Fruit fly (Drosophila melanogaster): ENCODE data around the gene CG13727.
A peak's percentile ranks its signal among the peaks of the same experiment; 100 is the strongest.

DNA sequence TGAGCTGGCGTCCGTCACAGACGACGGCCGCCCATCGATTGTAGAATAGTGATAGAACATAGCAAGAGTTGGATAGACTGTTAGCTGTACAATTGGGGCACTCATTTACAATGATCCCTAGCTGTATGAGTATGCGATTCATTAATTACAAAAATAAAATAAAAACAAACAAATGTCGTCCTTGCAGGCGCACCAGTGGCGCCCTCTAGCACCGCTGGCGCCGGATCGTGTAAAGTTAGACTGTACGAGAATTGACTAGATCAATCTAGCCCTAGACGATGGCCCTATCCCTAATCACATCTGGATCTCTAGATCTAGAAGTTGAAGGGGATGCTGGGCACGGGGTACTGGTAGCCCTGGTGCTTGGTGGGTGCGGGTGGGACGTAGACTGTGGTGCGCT is 42.6 kb upstream of the CG13727 start:
- no peak for TF ChIP-seq CG8478 (optimal IDR thresholded peaks at IDR 0.05)
- TF ChIP-seq CTCF (optimal IDR thresholded peaks at IDR 0.05): peak; percentile 47 to 57
